Worm (Caenorhabditis elegans): ENCODE measurements around the gene ztf-28.
A peak's percentile ranks its signal among the peaks of the same experiment; 100 is the strongest.

ztf-28 gene

ce11 chrV:2122517-2122916 is 32.0 kb downstream of the ztf-28 start, which contains the start of gene F22F7.2 (continued):
- peak; percentile 26 for TF ChIP-seq hlh-11 (tag; optimal IDR thresholded peaks at IDR 0.05)

DNA sequence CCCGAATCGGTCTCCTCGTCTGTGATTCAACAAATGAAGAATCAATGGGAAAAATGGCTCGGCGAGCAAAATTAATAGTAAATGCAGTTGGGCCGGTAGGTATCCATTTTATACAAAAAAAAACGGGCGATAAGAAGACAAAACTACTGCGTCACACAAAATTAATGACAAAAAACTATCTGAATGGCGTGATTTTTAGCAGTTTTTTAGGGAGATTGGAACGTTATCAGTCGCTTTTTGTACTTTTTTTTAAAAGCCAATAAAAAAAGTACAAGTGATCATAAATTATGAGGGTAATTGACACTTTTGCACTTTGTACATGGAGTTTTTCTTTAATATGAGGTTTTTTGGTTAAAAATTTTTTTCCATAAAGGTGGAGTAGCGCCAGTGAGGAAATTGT is 32.7 kb downstream of the ztf-28 start:
- TF ChIP-seq madf-5 (GFP tag; IDR thresholded peaks at IDR 0.05) (no peak), hlh-11 (tag; optimal IDR thresholded peaks at IDR 0.05) (peak; percentile 39), pha-4 (GFP tag; IDR thresholded peaks at IDR 0.05) (no peak), pha-4 (tag; optimal IDR thresholded peaks at IDR 0.05) (no peak), dpl-1 (GFP tag; optimal IDR thresholded peaks at IDR 0.05) (no peak), ceh-82 (tag; optimal IDR thresholded peaks at IDR 0.05) (no peak), dve-1 (tag; optimal IDR thresholded peaks at IDR 0.05; ENCODE audit: insufficient read depth) (peak; percentile 51), zfp-3 (GFP tag; conservative IDR thresholded peaks at IDR 0.05) (no peak), php-3 (GFP tag; IDR thresholded peaks at IDR 0.05) (peak; percentile 94), madf-9 (GFP tag; conservative IDR thresholded peaks at IDR 0.05) (no peak), Y105C5A.15 (GFP tag; IDR thresholded peaks at IDR 0.05) (no peak), saeg-2 (GFP tag; IDR thresholded peaks at IDR 0.05) (no peak), nhr-102 (tag; optimal IDR thresholded peaks at IDR 0.05) (no peak), daf-16 (GFP tag; optimal IDR thresholded peaks at IDR 0.05) (no peak), daf-16 (tag; optimal IDR thresholded peaks at IDR 0.05) (peak; percentile 10), nhr-76 (tag; optimal IDR thresholded peaks at IDR 0.05) (no peak), ztf-7 (tag; optimal IDR thresholded peaks at IDR 0.05) (no peak), dmd-6 (GFP tag; IDR thresholded peaks at IDR 0.05) (peak; percentile 86), sdz-12 (GFP tag; optimal IDR thresholded peaks at IDR 0.05) (no peak), tra-1 (GFP tag; IDR thresholded peaks at IDR 0.05) (peak; percentile 78), nhr-42 (GFP tag; IDR thresholded peaks at IDR 0.05) (no peak), nhr-28 (tag; optimal IDR thresholded peaks at IDR 0.05) (peak; percentile 1), skn-1 (tag; optimal IDR thresholded peaks at IDR 0.05) (no peak), ceh-20 (GFP tag; IDR thresholded peaks at IDR 0.05) (peak; percentile 83), pqm-1 (tag; optimal IDR thresholded peaks at IDR 0.05) (peak; percentile 72), spr-1 (tag; optimal IDR thresholded peaks at IDR 0.05) (no peak), jun-1 (tag; optimal IDR thresholded peaks at IDR 0.05) (no peak), rbr-2 (tag; optimal IDR thresholded peaks at IDR 0.05) (no peak)

ce11 chrV:2126554-2126953 is 36.1 kb downstream of the ztf-28 start:
- no peak for TF ChIP-seq mdl-1 (tag; optimal IDR thresholded peaks at IDR 0.05)
- TF ChIP-seq ZK337.2 (GFP tag; IDR thresholded peaks at IDR 0.05) = no peak
- TF ChIP-seq mxl-3 (GFP tag; optimal IDR thresholded peaks at IDR 0.05) = no peak
- TF ChIP-seq tag-97 (GFP tag; IDR thresholded peaks at IDR 0.05) = no peak
- TF ChIP-seq ceh-28 (tag; optimal IDR thresholded peaks at IDR 0.05) = peak; percentile 13
- TF ChIP-seq unc-130 (GFP tag; optimal IDR thresholded peaks at IDR 0.05) = no peak
- TF ChIP-seq nhr-28 (tag; optimal IDR thresholded peaks at IDR 0.05) = peak; percentile 7
- TF ChIP-seq nhr-237 (tag; optimal IDR thresholded peaks at IDR 0.05) = no peak
- TF ChIP-seq gei-8 (GFP tag; optimal IDR thresholded peaks at IDR 0.05) = no peak
- TF ChIP-seq rbr-2 (tag; optimal IDR thresholded peaks at IDR 0.05) = no peak
- TF ChIP-seq arid-1 (GFP tag; conservative IDR thresholded peaks at IDR 0.05) = no peak
- TF ChIP-seq madf-5 (GFP tag; IDR thresholded peaks at IDR 0.05) = no peak
- 0 out of 2 replicates have a peak, but pooled peaks have one; percentile 13 for TF ChIP-seq lin-1 (GFP tag; IDR thresholded peaks at IDR 0.05)
- TF ChIP-seq daf-16 (GFP tag; optimal IDR thresholded peaks at IDR 0.05) = no peak
- peak; percentile 82 for TF ChIP-seq daf-16 (tag; optimal IDR thresholded peaks at IDR 0.05)
- TF ChIP-seq lim-7 (GFP tag; IDR thresholded peaks at IDR 0.05) = no peak
- TF ChIP-seq ceh-62 (tag; optimal IDR thresholded peaks at IDR 0.05) = no peak
- no peak for TF ChIP-seq nhr-48 (tag; optimal IDR thresholded peaks at IDR 0.05)
- TF ChIP-seq F26F4.8 (GFP tag; conservative IDR thresholded peaks at IDR 0.05) = no peak
- TF ChIP-seq spr-3 (GFP tag; optimal IDR thresholded peaks at IDR 0.05) = no peak
- no peak for TF ChIP-seq D1046.2 (GFP tag; IDR thresholded peaks at IDR 0.05)
- no peak for TF ChIP-seq Y105C5A.15 (GFP tag; IDR thresholded peaks at IDR 0.05)
- peak; percentile 19; the same call in 1 of the 2 replicates for TF ChIP-seq dmd-6 (GFP tag; IDR thresholded peaks at IDR 0.05)
- no peak for TF ChIP-seq F10B5.3 (tag; optimal IDR thresholded peaks at IDR 0.05)
- no peak for TF ChIP-seq daf-12 (tag; optimal IDR thresholded peaks at IDR 0.05)
- no peak for TF ChIP-seq unc-39 (tag; optimal IDR thresholded peaks at IDR 0.05)
- no peak for TF ChIP-seq duxl-1 (tag; optimal IDR thresholded peaks at IDR 0.05; ENCODE audit: poor library complexity)
- TF ChIP-seq aly-2 (tag; optimal IDR thresholded peaks at IDR 0.05) = no peak
- no peak for TF ChIP-seq lir-3 (tag; optimal IDR thresholded peaks at IDR 0.05)

Measured in whole organism, L4 larva.